Worm (Caenorhabditis elegans): Measurements from ENCODE around the gene fbxb-46.

Gene fbxb-46

DNA sequence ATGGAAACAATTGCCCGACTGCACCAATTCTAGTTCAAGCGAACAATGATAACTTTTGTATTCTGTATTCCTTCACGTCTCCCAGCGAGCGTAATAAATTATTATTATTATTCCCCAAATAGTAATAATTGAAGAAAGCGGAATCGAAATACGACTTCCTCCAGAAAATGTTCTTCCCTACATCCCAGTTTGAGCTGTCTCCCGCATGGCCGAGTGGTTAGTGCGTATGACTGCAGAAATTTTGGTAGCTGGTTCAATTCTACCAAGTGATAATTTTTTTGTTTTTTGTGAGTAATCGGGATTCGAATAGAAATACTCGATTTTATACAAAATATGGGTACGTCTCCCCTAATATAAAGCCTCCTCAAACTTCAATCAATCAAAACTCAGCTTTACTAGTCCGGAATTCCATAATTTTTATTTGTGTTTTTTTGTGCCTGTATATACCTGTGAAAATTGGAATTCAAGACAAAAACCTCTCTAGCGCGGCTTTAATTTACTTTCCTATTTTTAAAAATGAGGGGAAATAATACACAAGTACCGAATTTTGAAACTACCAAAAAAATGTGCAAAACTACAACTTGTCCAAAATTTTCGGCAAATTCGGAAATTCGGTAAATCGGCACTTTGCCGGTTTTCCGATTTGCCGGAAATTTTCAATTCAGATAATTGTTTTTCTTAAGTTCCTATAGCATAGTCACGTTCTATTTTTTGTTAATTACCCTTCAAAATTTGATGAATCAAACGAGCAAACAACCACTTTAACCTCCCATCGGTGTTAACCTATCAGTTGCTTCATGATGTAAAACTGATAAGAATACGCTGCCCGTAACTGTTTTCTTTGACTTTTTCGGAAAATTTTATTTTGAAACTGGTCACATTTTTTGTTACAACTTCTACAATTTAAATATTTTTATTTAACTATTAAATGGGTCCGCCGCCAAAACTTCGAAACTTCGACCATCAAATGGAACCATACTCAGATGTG, 26.5 kb upstream of the fbxb-46 start, which contains the start of gene bath-46 (continued):
- TF ChIP-seq lim-7 (GFP tag; IDR thresholded peaks at IDR 0.05) (peak; percentile 75), egl-43 (GFP tag; IDR thresholded peaks at IDR 0.05) (peak; percentile 56; the same call in 1 of the 2 replicates), vab-7 (GFP tag; IDR thresholded peaks at IDR 0.05) (peak; percentile 48; the same call in 1 of the 2 replicates), lsy-2 (tag; optimal IDR thresholded peaks at IDR 0.05) (no peak), F26F4.8 (GFP tag; conservative IDR thresholded peaks at IDR 0.05) (no peak), lin-1 (GFP tag; IDR thresholded peaks at IDR 0.05) (no peak), lin-29 (GFP tag; IDR thresholded peaks at IDR 0.05) (no peak), ztf-7 (tag; optimal IDR thresholded peaks at IDR 0.05) (no peak), nhr-102 (tag; optimal IDR thresholded peaks at IDR 0.05) (no peak), dmd-8 (GFP tag; IDR thresholded peaks at IDR 0.05) (no peak), Y75B8A.6 (GFP tag; IDR thresholded peaks at IDR 0.05) (no peak), ceh-62 (tag; optimal IDR thresholded peaks at IDR 0.05) (no peak), attf-4 (tag; optimal IDR thresholded peaks at IDR 0.05) (no peak), madf-9 (GFP tag; conservative IDR thresholded peaks at IDR 0.05) (0 out of 2 replicates have a peak, but pooled peaks have one; percentile 13), pqm-1 (tag; optimal IDR thresholded peaks at IDR 0.05) (peak; percentile 90), tra-1 (GFP tag; IDR thresholded peaks at IDR 0.05) (no peak), nhr-6 (tag; optimal IDR thresholded peaks at IDR 0.05) (no peak), T26A8.4 (GFP tag; IDR thresholded peaks at IDR 0.05) (no peak), nhr-237 (tag; optimal IDR thresholded peaks at IDR 0.05) (no peak), pha-4 (GFP tag; IDR thresholded peaks at IDR 0.05) (no peak), pha-4 (tag; optimal IDR thresholded peaks at IDR 0.05) (no peak), spr-1 (tag; optimal IDR thresholded peaks at IDR 0.05) (no peak), mdl-1 (tag; optimal IDR thresholded peaks at IDR 0.05) (no peak), ceh-32 (tag; optimal IDR thresholded peaks at IDR 0.05; ENCODE audit: poor library complexity) (no peak), saeg-2 (GFP tag; IDR thresholded peaks at IDR 0.05) (no peak), zip-2 (tag; optimal IDR thresholded peaks at IDR 0.05) (no peak), unc-130 (GFP tag; optimal IDR thresholded peaks at IDR 0.05) (no peak), daf-16 (GFP tag; optimal IDR thresholded peaks at IDR 0.05) (no peak), daf-16 (tag; optimal IDR thresholded peaks at IDR 0.05) (peak; percentile 68), rbr-2 (tag; optimal IDR thresholded peaks at IDR 0.05) (no peak), F10B5.3 (tag; optimal IDR thresholded peaks at IDR 0.05) (no peak), jun-1 (tag; optimal IDR thresholded peaks at IDR 0.05) (no peak), lir-3 (tag; optimal IDR thresholded peaks at IDR 0.05) (no peak), aha-1 (tag) (no peak), lin-38 (GFP tag; IDR thresholded peaks at IDR 0.05) (no peak), F49E8.2 (tag; optimal IDR thresholded peaks at IDR 0.05; ENCODE audit: borderline replicate concordance) (no peak), unc-62 (GFP tag; optimal IDR thresholded peaks at IDR 0.05 in 1 of 2) (no peak), unc-62 (tag; optimal IDR thresholded peaks at IDR 0.05) (no peak)

DNA sequence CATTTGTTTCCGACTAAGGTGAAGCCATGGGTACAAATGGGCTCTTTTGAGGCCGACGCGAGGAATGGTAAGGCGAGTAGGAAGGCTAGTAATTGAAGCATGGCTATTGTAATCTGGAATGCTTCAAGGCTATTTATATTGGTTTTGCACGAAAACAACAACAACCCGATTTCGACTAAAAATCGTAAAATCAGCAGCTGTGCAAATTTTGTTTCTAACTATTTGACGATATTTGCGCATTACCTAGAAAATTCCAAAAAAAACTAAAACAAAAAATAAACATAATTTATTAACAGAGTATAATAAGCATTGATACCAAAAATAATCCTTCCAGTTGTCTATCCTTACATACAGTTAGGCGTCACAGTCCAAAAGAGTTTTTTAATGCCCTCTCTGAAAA, 24.2 kb upstream of the fbxb-46 start, which contains the start of gene clec-20:
TSS of gene clec-20 (minus strand) at position 101 of the 400 bp plus-strand sequence.
- TF ChIP-seq mdt-29 (GFP tag; IDR thresholded peaks at IDR 0.05) (no peak), D1046.2 (GFP tag; IDR thresholded peaks at IDR 0.05) (no peak), ceh-32 (tag; optimal IDR thresholded peaks at IDR 0.05; ENCODE audit: poor library complexity) (no peak), lin-15B (tag; optimal IDR thresholded peaks at IDR 0.05) (no peak), ztf-11 (tag; optimal IDR thresholded peaks at IDR 0.05) (no peak), dmd-9 (GFP tag; IDR thresholded peaks at IDR 0.05) (no peak), mep-1 (tag; optimal IDR thresholded peaks at IDR 0.05) (no peak), hlh-30 (tag; optimal IDR thresholded peaks at IDR 0.05; ENCODE audit: insufficient read depth) (no peak)

Measured in whole organism, L4 larva.